Worm (Caenorhabditis elegans) whole organism, L1 larva: ENCODE results near the gene Y53C12A.10.

Experiments used
- C16A3.4 ChIP-seq: fragments of 150-350 bp; optimal IDR thresholded peaks from 2 replicates; lab custom pipeline; 2014; ENCODE audit warnings: missing biosample characterization, missing genetic modification characterization
- C34B4.2 ChIP-seq: sonication (generic microtip); optimal IDR thresholded peaks from 2 replicates; lab custom pipeline; 2017; ENCODE audit warnings: mild to moderate bottlenecking, missing genetic modification characterization, missing compliant biosample characterization
- Y116A8C.19 ChIP-seq: sonication (generic microtip); optimal IDR thresholded peaks from 2 replicates; lab custom pipeline; 2016; ENCODE audit warnings: missing compliant biosample characterization, missing genetic modification characterization, borderline replicate concordance
- aha-1 ChIP-seq: fragments of 150-350 bp; optimal IDR thresholded peaks from 2 replicates; lab custom pipeline; 2014; ENCODE audit warnings: missing biosample characterization, missing genetic modification characterization
- ama-1 ChIP-seq: fragments of 150-350 bp; optimal IDR thresholded peaks from 2 replicates; lab custom pipeline; 2014
- blmp-1 ChIP-seq: fragments of 150-350 bp; optimal IDR thresholded peaks from 2 replicates; lab custom pipeline; 2014; ENCODE audit warnings: missing biosample characterization, missing genetic modification characterization
- ceh-63 ChIP-seq: fragments of 200-800 bp; sonication (Bioruptor generic); optimal IDR thresholded peaks from 2 replicates; lab custom pipeline; 2018; ENCODE audit warnings: mild to moderate bottlenecking, missing genetic modification characterization, missing compliant biosample characterization
- ceh-8 ChIP-seq: fragments of 200-800 bp; sonication (Bioruptor generic); optimal IDR thresholded peaks from 2 replicates; lab custom pipeline; 2018; ENCODE audit warnings: mild to moderate bottlenecking, missing genetic modification characterization, moderate library complexity, missing compliant biosample characterization
- ceh-88 ChIP-seq: fragments of 200-800 bp; sonication (Bioruptor generic); IDR thresholded peaks from 2 replicates; pipeline ENCODE4 v1.3.6; 2022; ENCODE audit warnings: missing genetic modification characterization, missing compliant biosample characterization
- ces-1 ChIP-seq: fragments of 150-350 bp; optimal IDR thresholded peaks from 2 replicates; lab custom pipeline; 2014; ENCODE audit warnings: missing biosample characterization, missing genetic modification reagents, missing genetic modification characterization
- dsc-1 ChIP-seq: sonication (generic microtip); optimal IDR thresholded peaks from 2 replicates; lab custom pipeline; 2016; ENCODE audit warnings: mild to moderate bottlenecking, missing genetic modification characterization, missing compliant biosample characterization
- efl-1 ChIP-seq, 4 experiments: fragments of 150-350 bp; optimal IDR thresholded peaks in 3 of 4; peaks in 1 of 4; 1 replicate in 1 of 4; 2 replicates in 3 of 4; lab custom pipeline; 2014; ENCODE audit warnings: missing biosample characterization in 2 of 4, missing genetic modification characterization in 2 of 4, missing genetic modification reagents in 2 of 4
- efl-3 ChIP-seq: fragments of 200-800 bp; sonication (Bioruptor generic); optimal IDR thresholded peaks from 2 replicates; lab custom pipeline; 2018; ENCODE audit warnings: mild to moderate bottlenecking, missing genetic modification characterization, missing compliant biosample characterization
- elt-2 ChIP-seq: sonication (generic microtip); optimal IDR thresholded peaks from 2 replicates; lab custom pipeline; 2016; ENCODE audit warnings: missing genetic modification characterization, mild to moderate bottlenecking, inconsistent platforms, missing compliant biosample characterization, missing genetic modification reagents
- elt-3 ChIP-seq, 6 experiments: fragments of 150-350 bp in 1 of 6; sonication (generic microtip); optimal IDR thresholded peaks; 2 replicates each; lab custom pipeline; 2017 to 2018; ENCODE audit warnings: missing biosample characterization in 6 of 6, missing genetic modification characterization in 6 of 6, inconsistent platforms in 1 of 6
- ets-5 ChIP-seq: fragments of 200-800 bp; sonication (Bioruptor generic); IDR thresholded peaks from 2 replicates; pipeline ENCODE4 v1.3.6; 2022; ENCODE audit warnings: missing genetic modification characterization, missing compliant biosample characterization
- fkh-8 ChIP-seq: sonication (generic microtip); optimal IDR thresholded peaks from 2 replicates; lab custom pipeline; 2016; ENCODE audit warnings: mild to moderate bottlenecking, missing genetic modification characterization, missing compliant biosample characterization
- grh-1 ChIP-seq: fragments of 200-800 bp; sonication (Bioruptor generic); IDR thresholded peaks from 2 replicates; pipeline ENCODE4 v1.3.6; 2022; ENCODE audit warnings: missing genetic modification reagents, missing genetic modification characterization, missing compliant biosample characterization
- hlh-4 ChIP-seq: sonication (generic microtip); optimal IDR thresholded peaks from 2 replicates; lab custom pipeline; 2016; ENCODE audit warnings: mild to moderate bottlenecking, missing genetic modification characterization, missing compliant biosample characterization
- jun-1 ChIP-seq: fragments of 150-350 bp; optimal IDR thresholded peaks from 2 replicates; lab custom pipeline; 2014; ENCODE audit warnings: missing biosample characterization, missing genetic modification reagents, missing genetic modification characterization
- lin-13 ChIP-seq: fragments of 150-350 bp; optimal IDR thresholded peaks from 2 replicates; lab custom pipeline; 2014; ENCODE audit warnings: missing biosample characterization, missing genetic modification reagents, missing genetic modification characterization
- lin-14 ChIP-seq: fragments of 200-800 bp; sonication (Bioruptor generic); optimal IDR thresholded peaks from 2 replicates; lab custom pipeline; 2018; ENCODE audit warnings: mild to moderate bottlenecking, missing genetic modification characterization, moderate library complexity, missing compliant biosample characterization
- lin-35 ChIP-seq, 2 experiments: fragments of 150-350 bp; optimal IDR thresholded peaks; 2 replicates each; lab custom pipeline; 2014; ENCODE audit warnings: missing biosample characterization in 2 of 2, missing genetic modification characterization in 2 of 2, missing genetic modification reagents in 2 of 2
- lir-3 ChIP-seq: sonication (generic microtip); optimal IDR thresholded peaks from 2 replicates; lab custom pipeline; 2016; ENCODE audit warnings: mild to moderate bottlenecking, missing genetic modification characterization, moderate library complexity, missing compliant biosample characterization; ENCODE audit not compliant: poor library complexity
- lsy-2 ChIP-seq, 2 experiments: fragments of 150-350 bp; optimal IDR thresholded peaks; 2 replicates each; lab custom pipeline; 2014; ENCODE audit warnings: missing biosample characterization in 2 of 2, missing genetic modification characterization in 2 of 2
- mab-9 ChIP-seq: fragments of 200-800 bp; sonication (Bioruptor generic); IDR thresholded peaks from 2 replicates; pipeline ENCODE4 v1.3.6; 2022; ENCODE audit warnings: missing genetic modification reagents, missing genetic modification characterization, missing compliant biosample characterization
- mdl-1 ChIP-seq, 2 experiments: fragments of 150-350 bp; optimal IDR thresholded peaks; 2 replicates each; lab custom pipeline; 2014 to 2017; ENCODE audit warnings: missing biosample characterization in 2 of 2, missing genetic modification characterization in 2 of 2, inconsistent platforms in 1 of 2
- mef-2 ChIP-seq: fragments of 150-350 bp; optimal IDR thresholded peaks from 2 replicates; lab custom pipeline; 2014; ENCODE audit warnings: missing biosample characterization, missing genetic modification characterization
- mep-1 ChIP-seq: fragments of 150-350 bp; optimal IDR thresholded peaks from 2 replicates; lab custom pipeline; 2014; ENCODE audit warnings: missing biosample characterization, missing genetic modification characterization
- nhr-11 ChIP-seq: fragments of 150-350 bp; optimal IDR thresholded peaks from 2 replicates; lab custom pipeline; 2014; ENCODE audit warnings: missing biosample characterization, missing genetic modification characterization
- nhr-19 ChIP-seq: fragments of 200-800 bp; sonication (Bioruptor generic); conservative IDR thresholded peaks from 2 replicates; pipeline ENCODE4 v1.3.6; 2022; ENCODE audit warnings: missing genetic modification characterization, missing compliant biosample characterization
- nhr-20 ChIP-seq: sonication (generic microtip); optimal IDR thresholded peaks from 2 replicates; lab custom pipeline; 2016; ENCODE audit warnings: mild to moderate bottlenecking, missing genetic modification characterization, missing compliant biosample characterization
- nhr-47 ChIP-seq: sonication (generic microtip); optimal IDR thresholded peaks from 2 replicates; lab custom pipeline; 2016; ENCODE audit warnings: mild to moderate bottlenecking, missing genetic modification characterization, moderate library complexity, missing compliant biosample characterization
- nhr-71 ChIP-seq: sonication (generic microtip); optimal IDR thresholded peaks from 2 replicates; lab custom pipeline; 2016; ENCODE audit warnings: mild to moderate bottlenecking, missing genetic modification characterization, moderate library complexity, missing compliant biosample characterization
- nhr-85 ChIP-seq: sonication (generic microtip); peaks from one replicate; lab custom pipeline; 2016; ENCODE audit warnings: missing genetic modification characterization, inconsistent platforms, missing compliant biosample characterization
- nhr-90 ChIP-seq: sonication (generic microtip); optimal IDR thresholded peaks from 2 replicates; lab custom pipeline; 2016; ENCODE audit warnings: mild to moderate bottlenecking, missing genetic modification characterization, missing compliant biosample characterization; ENCODE audit not compliant: poor library complexity
- rnt-1 ChIP-seq: sonication (generic microtip); optimal IDR thresholded peaks from 2 replicates; lab custom pipeline; 2016; ENCODE audit warnings: mild to moderate bottlenecking, missing genetic modification characterization, moderate library complexity, missing compliant biosample characterization
- skn-1 ChIP-seq: fragments of 150-350 bp; optimal IDR thresholded peaks from 2 replicates; lab custom pipeline; 2014; ENCODE audit warnings: missing biosample characterization, missing genetic modification characterization
- snpc-4 ChIP-seq: fragments of 150-350 bp; optimal IDR thresholded peaks from 2 replicates; lab custom pipeline; 2014; ENCODE audit warnings: missing biosample characterization, missing genetic modification characterization
- snu-23 ChIP-seq: sonication (generic microtip); optimal IDR thresholded peaks from 2 replicates; lab custom pipeline; 2016; ENCODE audit warnings: missing genetic modification characterization, missing compliant biosample characterization
- tbx-2 ChIP-seq: sonication (generic microtip); optimal IDR thresholded peaks from 2 replicates; lab custom pipeline; 2016; ENCODE audit warnings: missing genetic modification characterization, missing compliant biosample characterization
- unc-130 ChIP-seq: fragments of 150-350 bp; optimal IDR thresholded peaks from 2 replicates; lab custom pipeline; 2017; ENCODE audit warnings: missing biosample characterization, missing genetic modification characterization, inconsistent platforms
- unc-62 ChIP-seq: fragments of 150-350 bp; optimal IDR thresholded peaks from 2 replicates; lab custom pipeline; 2014; ENCODE audit warnings: missing biosample characterization, missing genetic modification reagents, missing genetic modification characterization
- vab-15 ChIP-seq: sonication (generic microtip); optimal IDR thresholded peaks from 2 replicates; lab custom pipeline; 2017; ENCODE audit warnings: missing genotype, mild to moderate bottlenecking, missing genetic modification characterization, missing compliant biosample characterization
- zag-1 ChIP-seq: fragments of 150-350 bp; optimal IDR thresholded peaks from 2 replicates; lab custom pipeline; 2014; ENCODE audit warnings: missing biosample characterization, missing genetic modification characterization

The Y53C12A.10 gene

DNA sequence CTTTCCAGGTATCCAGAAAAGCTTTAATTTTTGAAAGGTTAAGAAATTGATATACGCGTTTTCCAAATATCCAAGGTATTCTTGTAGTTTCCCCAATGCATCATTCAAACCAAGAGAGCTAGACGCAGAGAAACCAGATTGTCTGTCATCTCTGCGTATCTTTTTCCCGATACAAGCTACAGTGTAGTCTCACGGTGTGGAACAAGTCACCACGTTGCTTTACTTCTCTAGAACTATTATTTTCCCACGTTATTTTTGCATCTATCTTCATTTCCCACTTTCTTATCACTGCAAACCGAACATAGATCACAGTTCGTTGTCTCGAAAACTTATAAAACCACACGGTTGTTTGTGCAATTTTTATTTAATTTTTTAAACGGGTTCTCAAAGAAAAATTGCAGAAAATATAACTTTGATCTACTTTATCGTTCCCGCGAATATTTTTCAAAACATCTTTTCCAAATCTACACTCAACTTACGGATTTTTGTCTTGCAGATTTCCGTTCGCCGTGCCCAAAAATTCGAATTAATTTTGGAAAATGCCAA, 48.4 kb downstream of the Y53C12A.10 start, which contains the start of gene gstk-1:
gstk-1 (plus strand) TSS at position 496 of the 546 bp plus-strand sequence.
- TF ChIP-seq nhr-11 (tag; lab: Kevin White, UChicago) (peak; percentile 13), hlh-4 (no peak), C34B4.2 (tag; lab: Kevin White, UChicago) (no peak), unc-62 (GFP tag; lab: Kevin White, UChicago) (no peak), dsc-1 (tag; lab: Kevin White, UChicago) (no peak), grh-1 (GFP tag; lab: Robert Waterston, UW) (peak; percentile 31; the same call in 1 of the 2 replicates), snu-23 (GFP tag; lab: Kevin White, UChicago) (peak; percentile 13), lsy-2 (tag; optimal IDR thresholded peaks at IDR 0.05; lab: Kevin White, UChicago) (peak in 1 of 2 experiments; percentile 2), lir-3 (tag; lab: Kevin White, UChicago) (no peak), nhr-20 (tag; lab: Kevin White, UChicago) (peak; percentile 94), efl-1 (optimal IDR thresholded peaks at IDR 0.05; lab: Kevin White, UChicago) (peak in 1 of 2 experiments; percentile 13), efl-1 (GFP tag; optimal IDR thresholded peaks at IDR 0.05 in 1 of 2; lab: Kevin White, UChicago) (no peak), nhr-71 (peak; percentile 57), elt-3 (tag; optimal IDR thresholded peaks at IDR 0.05; lab: Kevin White, UChicago) (peak in 2 of 6 experiments; percentile 44 to 67), lin-35 (GFP tag; optimal IDR thresholded peaks at IDR 0.05; lab: Kevin White, UChicago) (peak in 1 of 2 experiments; percentile 70), efl-3 (GFP tag; lab: Kevin White, UChicago) (no peak), lin-13 (GFP tag; lab: Kevin White, UChicago) (no peak), lin-14 (GFP tag; lab: Kevin White, UChicago) (peak; percentile 10), elt-2 (tag; lab: Kevin White, UChicago) (peak; percentile 68), mab-9 (GFP tag; lab: Robert Waterston, UW) (no peak), ceh-88 (GFP tag; lab: Robert Waterston, UW) (no peak), tbx-2 (peak; percentile 9), ceh-8 (no peak), Y116A8C.19 (tag; lab: Kevin White, UChicago) (no peak), ama-1 (lab: Kevin White, UChicago) (no peak), ceh-63 (GFP tag; lab: Kevin White, UChicago) (no peak), rnt-1 (tag; lab: Kevin White, UChicago) (peak; percentile 23), vab-15 (tag; lab: Kevin White, UChicago) (no peak), nhr-47 (peak; percentile 39), fkh-8 (tag; lab: Kevin White, UChicago) (no peak), jun-1 (tag; lab: Kevin White, UChicago) (no peak), blmp-1 (tag; lab: Kevin White, UChicago) (peak; percentile 31), aha-1 (tag; lab: Kevin White, UChicago) (no peak), unc-130 (tag; lab: Kevin White, UChicago) (no peak), nhr-19 (GFP tag; lab: Robert Waterston, UW) (0 out of 2 replicates have a peak, but pooled peaks have one; percentile 13), ces-1 (GFP tag; lab: Kevin White, UChicago) (no peak), nhr-85 (tag; lab: Kevin White, UChicago) (peak; percentile 78), snpc-4 (tag; lab: Kevin White, UChicago) (no peak), nhr-90 (peak; percentile 61), mef-2 (no peak), mep-1 (tag; lab: Kevin White, UChicago) (no peak), ets-5 (GFP tag; lab: Robert Waterston, UW) (no peak), zag-1 (tag; lab: Kevin White, UChicago) (no peak), skn-1 (tag; lab: Kevin White, UChicago) (no peak), C16A3.4 (peak; percentile 11), mdl-1 (tag; optimal IDR thresholded peaks at IDR 0.05; lab: Kevin White, UChicago) (peak in 1 of 2 experiments; percentile 67)
- TF ChIP-seq, all 84 proteins: peak for 20
